Fruit fly (Drosophila melanogaster): Measurements from ENCODE around the gene CG31673.

CG31673 gene

DNA sequence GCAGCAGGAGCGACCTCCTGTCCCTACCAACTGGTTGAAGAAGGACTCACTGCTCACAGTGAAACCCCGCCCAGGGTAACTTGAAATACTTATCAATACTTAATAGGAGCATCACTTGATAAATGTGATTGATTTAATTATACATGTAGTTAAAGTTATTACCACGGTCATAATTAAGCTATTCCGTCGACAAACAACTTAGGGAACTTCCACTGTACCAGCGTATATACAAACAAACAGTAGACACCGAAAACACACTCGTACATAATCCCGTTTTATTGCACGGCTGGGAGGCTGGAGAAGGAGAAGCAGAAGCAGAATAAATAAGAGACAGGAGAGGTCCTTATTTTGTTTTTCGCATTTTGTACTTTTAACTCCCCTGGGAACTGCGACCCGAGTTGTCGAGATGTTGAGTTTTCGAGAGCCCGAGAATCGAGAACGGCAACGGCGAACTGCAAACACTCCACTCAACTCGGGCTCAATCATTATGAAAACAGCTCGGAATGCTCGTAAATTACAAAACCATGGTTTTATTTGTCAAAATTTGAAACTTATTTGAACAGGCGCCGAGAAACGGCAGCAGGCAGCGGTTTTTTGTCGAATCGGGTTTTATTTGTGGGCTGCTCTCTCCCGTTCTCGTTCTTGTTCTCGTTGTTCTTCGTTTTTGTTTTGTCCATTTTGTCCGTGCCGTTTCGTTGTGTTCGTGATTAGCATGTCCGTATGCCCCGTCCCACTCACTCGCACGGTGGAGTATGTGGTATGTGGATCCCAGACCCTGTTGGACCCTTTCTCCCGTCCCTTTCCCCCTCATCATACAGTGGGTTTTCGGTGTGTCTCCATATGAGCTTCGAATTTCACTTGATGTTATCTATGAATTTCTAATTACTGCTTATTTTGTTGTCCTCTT, 29.2 kb upstream of the CG31673 start (continued):
- TF ChIP-seq ro (GFP tag; IDR thresholded peaks at IDR 0.05): 0 out of 2 replicates have a peak, but pooled peaks have one; percentile 30
- TF ChIP-seq Blimp-1 (GFP tag; optimal IDR thresholded peaks at IDR 0.05): peak; percentile 45
- peak; percentile 9; the same call in 1 of the 2 replicates for TF ChIP-seq bowl (GFP tag; IDR thresholded peaks at IDR 0.05)
- TF ChIP-seq slbo (GFP tag; IDR thresholded peaks at IDR 0.05): peak; percentile 89
- peak; percentile 99 for TF ChIP-seq Med (GFP tag)
- peak; percentile 83 for TF ChIP-seq ranshi (GFP tag; IDR thresholded peaks at IDR 0.05)
- peak; percentile 53 for TF ChIP-seq CG10959 (GFP tag; IDR thresholded peaks at IDR 0.05)
- no peak for TF ChIP-seq CG7271 (tag; optimal IDR thresholded peaks at IDR 0.05)
- TF ChIP-seq CG11560 (tag; IDR thresholded peaks at IDR 0.05): peak; percentile 61; the same call in 2 of the 3 replicates
- peak; percentile 63; the same call in 3 of the 4 replicates for TF ChIP-seq Gug (GFP tag; IDR thresholded peaks at IDR 0.05)
- TF ChIP-seq chinmo (GFP tag; IDR thresholded peaks at IDR 0.05; ENCODE audit: partially characterized antibody): peak; percentile 70; the same call in 1 of the 4 replicates
- peak; percentile 81 for TF ChIP-seq Dip3 (GFP tag; optimal IDR thresholded peaks at IDR 0.05)
- peak; percentile 49 for TF ChIP-seq Sox102F (GFP tag; optimal IDR thresholded peaks at IDR 0.05)
- TF ChIP-seq CG7928 (GFP tag; optimal IDR thresholded peaks at IDR 0.05): peak; percentile 47
- peak; percentile 86 for TF ChIP-seq CG13624 (GFP tag; optimal IDR thresholded peaks at IDR 0.05)
- TF ChIP-seq cato (GFP tag; optimal IDR thresholded peaks at IDR 0.05; ENCODE audit: borderline replicate concordance): no peak
- peak; percentile 74 for TF ChIP-seq CG32772 (GFP tag; IDR thresholded peaks at IDR 0.05)
- no peak for TF ChIP-seq Dp (GFP tag; optimal IDR thresholded peaks at IDR 0.05)
- peak; percentile 39 for TF ChIP-seq Mes4 (GFP tag; optimal IDR thresholded peaks at IDR 0.05)
- TF ChIP-seq CG10431 (GFP tag; optimal IDR thresholded peaks at IDR 0.05): no peak
- TF ChIP-seq tgo (GFP tag; IDR thresholded peaks at IDR 0.05): peak; percentile 75
- TF ChIP-seq ssp (GFP tag; IDR thresholded peaks at IDR 0.05): peak; percentile 58; the same call in 1 of the 2 replicates
- TF ChIP-seq mld (GFP tag; IDR thresholded peaks at IDR 0.05; ENCODE audit: partially characterized antibody): no peak
- no peak for TF ChIP-seq knrl (GFP tag; IDR thresholded peaks at IDR 0.05; ENCODE audit: partially characterized antibody)
- TF ChIP-seq tin (GFP tag; optimal IDR thresholded peaks at IDR 0.05): peak; percentile 68
- TF ChIP-seq CG12942 (GFP tag; optimal IDR thresholded peaks at IDR 0.05): peak; percentile 24
- no peak for TF ChIP-seq Sin3A (optimal IDR thresholded peaks at IDR 0.05)
- TF ChIP-seq Hsf (GFP tag; optimal IDR thresholded peaks at IDR 0.05): peak; percentile 82
- TF ChIP-seq Adf1 (GFP tag; IDR thresholded peaks at IDR 0.05): no peak
- TF ChIP-seq sna (GFP tag; IDR thresholded peaks at IDR 0.05; ENCODE audit: partially characterized antibody): no peak
- TF ChIP-seq lmd (GFP tag; IDR thresholded peaks at IDR 0.05): peak; percentile 79
- peak; percentile 70 for TF ChIP-seq CG15011 (GFP tag; optimal IDR thresholded peaks at IDR 0.05)
- TF ChIP-seq zf30C (GFP tag; optimal IDR thresholded peaks at IDR 0.05): no peak
- TF ChIP-seq stc (GFP tag; IDR thresholded peaks at IDR 0.05): peak; percentile 23; the same call in 1 of the 2 replicates
- TF ChIP-seq Neu2 (GFP tag; optimal IDR thresholded peaks at IDR 0.05; ENCODE audit: borderline replicate concordance): peak; percentile 55
- no peak for TF ChIP-seq CG7963 (GFP tag; IDR thresholded peaks at IDR 0.05; ENCODE audit: partially characterized antibody)
- TF ChIP-seq fu2 (GFP tag; optimal IDR thresholded peaks at IDR 0.05): peak; percentile 73
- peak; percentile 93 for TF ChIP-seq Hand (GFP tag; optimal IDR thresholded peaks at IDR 0.05)
- peak; percentile 69 for TF ChIP-seq vfl (GFP tag; optimal IDR thresholded peaks at IDR 0.05)
- TF ChIP-seq Oli (tag; optimal IDR thresholded peaks at IDR 0.05): peak; percentile 64
- peak; percentile 63 for TF ChIP-seq NC2β (GFP tag; optimal IDR thresholded peaks at IDR 0.05)
- no peak for TF ChIP-seq Doc3 (GFP tag; IDR thresholded peaks at IDR 0.05; ENCODE audit: partially characterized antibody)
- TF ChIP-seq Sry-β (GFP tag; optimal IDR thresholded peaks at IDR 0.05): no peak
- no peak for TF ChIP-seq gsb-n (tag; optimal IDR thresholded peaks at IDR 0.05)
- peak; percentile 68 for TF ChIP-seq Oaz (GFP tag; IDR thresholded peaks at IDR 0.05)
- TF ChIP-seq CG12299 (tag; optimal IDR thresholded peaks at IDR 0.05): peak; percentile 53
- peak; percentile 8; the same call in 1 of the 3 replicates for TF ChIP-seq CG34224 (GFP tag; IDR thresholded peaks at IDR 0.05; ENCODE audit: partially characterized antibody)
- TF ChIP-seq CG10209 (GFP tag; optimal IDR thresholded peaks at IDR 0.05): peak; percentile 76

Measured in whole organism, embryonic.